Worm (Caenorhabditis elegans): ENCODE data around the gene zipt-7.1.

zipt-7.1 gene

ce11 chrIV:17245200-17245599, 42.7 kb downstream of the zipt-7.1 start, which contains the start of gene ZK550.2 (continued):
- TF ChIP-seq spr-3 (GFP tag; optimal IDR thresholded peaks at IDR 0.05): no peak
- TF ChIP-seq nhr-25 (tag; optimal IDR thresholded peaks at IDR 0.05; ENCODE audit: borderline replicate concordance, insufficient read depth): no peak
- TF ChIP-seq nhr-76 (tag; optimal IDR thresholded peaks at IDR 0.05): no peak
- peak; percentile 92 for TF ChIP-seq nhr-77 (tag; optimal IDR thresholded peaks at IDR 0.05)
- peak; percentile 46 for TF ChIP-seq mep-1 (tag; optimal IDR thresholded peaks at IDR 0.05)
- no peak for TF ChIP-seq snpc-4 (tag; optimal IDR thresholded peaks at IDR 0.05)
- no peak for TF ChIP-seq sdz-12 (GFP tag; optimal IDR thresholded peaks at IDR 0.05)
- no peak for TF ChIP-seq madf-5 (GFP tag; IDR thresholded peaks at IDR 0.05)
- TF ChIP-seq fos-1 (tag; optimal IDR thresholded peaks at IDR 0.05): peak; percentile 68
- peak; percentile 10 for TF ChIP-seq zip-2 (tag; optimal IDR thresholded peaks at IDR 0.05)
- no peak for TF ChIP-seq gei-8 (GFP tag; optimal IDR thresholded peaks at IDR 0.05)
- peak in 1 of 2 experiments; percentile 63 for TF ChIP-seq unc-62 (GFP tag; optimal IDR thresholded peaks at IDR 0.05 in 1 of 2)
- no peak for TF ChIP-seq unc-62 (tag; optimal IDR thresholded peaks at IDR 0.05)
- peak; percentile 56; the same call in 1 of the 2 replicates for TF ChIP-seq arid-1 (GFP tag; conservative IDR thresholded peaks at IDR 0.05)

ce11 chrIV:17238951-17239350, 49.0 kb downstream of the zipt-7.1 start:
- TF ChIP-seq ztf-7 (tag; optimal IDR thresholded peaks at IDR 0.05) (no peak), unc-39 (tag; optimal IDR thresholded peaks at IDR 0.05) (no peak), ces-1 (GFP tag; optimal IDR thresholded peaks at IDR 0.05) (peak; percentile 17), lin-29 (GFP tag; IDR thresholded peaks at IDR 0.05) (no peak), cey-2 (tag; optimal IDR thresholded peaks at IDR 0.05; ENCODE audit: borderline replicate concordance, insufficient read depth) (no peak), mdt-29 (GFP tag; IDR thresholded peaks at IDR 0.05) (no peak), daf-16 (GFP tag; optimal IDR thresholded peaks at IDR 0.05) (no peak), daf-16 (tag; optimal IDR thresholded peaks at IDR 0.05) (no peak), lin-15B (tag; optimal IDR thresholded peaks at IDR 0.05) (no peak)

ce11 chrIV:17237029-17237428, 50.9 kb downstream of the zipt-7.1 start:
- no peak for TF ChIP-seq Y75B8A.6 (GFP tag; IDR thresholded peaks at IDR 0.05)
- peak; percentile 64 for TF ChIP-seq fkh-10 (GFP tag; optimal IDR thresholded peaks at IDR 0.05)
- TF ChIP-seq ztf-7 (tag; optimal IDR thresholded peaks at IDR 0.05): no peak
- no peak for TF ChIP-seq attf-4 (tag; optimal IDR thresholded peaks at IDR 0.05)
- no peak for TF ChIP-seq R02D3.7 (tag; optimal IDR thresholded peaks at IDR 0.05)
- no peak for TF ChIP-seq dve-1 (tag; optimal IDR thresholded peaks at IDR 0.05; ENCODE audit: insufficient read depth)

Data from whole organism, L4 larva.